Fruit fly (Drosophila melanogaster) whole organism: Measurements from ENCODE around the gene CG17097.

Experiments used
- EcR ChIP-seq, 2 experiments: fragments of >200 bp; optimal IDR thresholded peaks; 2 replicates each; lab custom pipeline; 2017; ENCODE audit warnings: missing biosample characterization in 2 of 2, missing genetic modification characterization in 2 of 2, missing genetic modification reagents in 2 of 2
- psq ChIP-seq: fragments of >200 bp; optimal IDR thresholded peaks from 2 replicates; lab custom pipeline; 2017
- usp ChIP-seq: fragments of >200 bp; optimal IDR thresholded peaks from 2 replicates; lab custom pipeline; 2017; ENCODE audit warnings: missing biosample characterization, missing genetic modification characterization, mixed read lengths

DNA sequence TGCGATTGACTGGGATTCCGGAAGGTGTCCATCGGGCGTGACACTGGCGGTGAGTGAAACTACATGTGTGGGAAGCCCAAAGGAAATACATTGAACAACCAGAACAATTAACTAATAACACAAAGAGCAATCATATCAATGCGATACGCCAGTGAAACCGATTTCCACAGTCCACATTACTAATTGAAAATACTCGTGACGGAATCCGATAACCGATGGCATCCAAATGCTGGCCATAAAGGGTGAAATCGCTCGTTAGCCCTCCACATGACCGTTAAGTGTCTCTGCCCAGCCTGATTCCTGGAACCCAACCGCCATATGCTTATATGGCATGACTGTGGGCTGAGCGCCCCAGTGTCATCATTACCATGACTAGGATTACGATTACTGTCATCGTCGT, 7.8 kb upstream of the CG17097 start, which contains the start of gene CG7329:
- TF ChIP-seq usp (GFP tag; lab: Kevin White, UChicago) (no peak), EcR (GFP tag; optimal IDR thresholded peaks at IDR 0.05; lab: Kevin White, UChicago) (no peak), psq (lab: Kevin White, UChicago) (no peak)
